Worm (Caenorhabditis elegans) whole organism, early embryonic: ENCODE results near the gene C03F11.4.

Experiments
- ama-1 ChIP-seq: fragments of 150-350 bp; optimal IDR thresholded peaks from 2 replicates; lab custom pipeline; 2014
- ceh-36 ChIP-seq: sonication (generic microtip); optimal IDR thresholded peaks from 2 replicates; lab custom pipeline; 2016; ENCODE audit warnings: missing genetic modification characterization, inconsistent platforms, missing compliant biosample characterization
- hmbx-1 ChIP-seq: sonication (generic microtip); optimal IDR thresholded peaks from 2 replicates; lab custom pipeline; 2016; ENCODE audit warnings: mild to moderate bottlenecking, missing genetic modification characterization, missing compliant biosample characterization
- hmg-4 ChIP-seq: fragments of 200-800 bp; sonication (Bioruptor generic); optimal IDR thresholded peaks from 2 replicates; lab custom pipeline; 2018; ENCODE audit warnings: mild to moderate bottlenecking, missing genetic modification characterization, missing compliant biosample characterization
- tbx-11 ChIP-seq: fragments of 200-800 bp; sonication (Bioruptor generic); IDR thresholded peaks from 2 replicates; pipeline ENCODE4 v1.3.6; 2022; ENCODE audit warnings: missing genetic modification characterization, missing compliant biosample characterization
- tbx-37 ChIP-seq: fragments of 200-800 bp; sonication (Bioruptor generic); conservative IDR thresholded peaks from 2 replicates; pipeline ENCODE4 v1.3.6; 2022; ENCODE audit warnings: missing genetic modification reagents, missing genetic modification characterization, missing compliant biosample characterization

DNA sequence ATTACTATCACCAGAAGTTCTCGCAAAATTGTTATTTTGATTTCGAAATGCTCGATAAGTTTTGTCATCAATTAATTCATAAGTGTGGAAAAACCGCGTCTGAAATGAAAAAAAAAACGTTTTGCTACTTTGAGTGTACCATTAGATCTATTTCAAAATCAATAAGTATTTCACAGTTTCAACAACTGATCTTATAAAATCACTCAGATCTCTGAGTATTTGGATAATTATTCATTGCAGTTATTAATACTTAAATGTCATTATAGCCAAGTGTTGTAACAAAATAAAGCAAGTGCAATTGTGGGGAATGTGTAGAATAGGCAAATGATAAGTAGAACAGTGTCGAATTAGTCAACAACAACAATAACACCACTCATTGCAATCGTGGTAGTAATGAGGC, at the start of gene C03F11.4:
- no peak for TF ChIP-seq tbx-37
- no peak for TF ChIP-seq hmg-4 (GFP tag; lab: Kevin White, UChicago)
- TF ChIP-seq tbx-11 (GFP tag; lab: Robert Waterston, UW), result no peak
- TF ChIP-seq ceh-36 (tag; lab: Kevin White, UChicago), result no peak
- no peak for TF ChIP-seq hmbx-1 (tag; lab: Kevin White, UChicago)
- TF ChIP-seq ama-1 (lab: Kevin White, UChicago), result no peak
